Worm (Caenorhabditis elegans): ENCODE results near the gene sod-5.

sod-5 gene

DNA sequence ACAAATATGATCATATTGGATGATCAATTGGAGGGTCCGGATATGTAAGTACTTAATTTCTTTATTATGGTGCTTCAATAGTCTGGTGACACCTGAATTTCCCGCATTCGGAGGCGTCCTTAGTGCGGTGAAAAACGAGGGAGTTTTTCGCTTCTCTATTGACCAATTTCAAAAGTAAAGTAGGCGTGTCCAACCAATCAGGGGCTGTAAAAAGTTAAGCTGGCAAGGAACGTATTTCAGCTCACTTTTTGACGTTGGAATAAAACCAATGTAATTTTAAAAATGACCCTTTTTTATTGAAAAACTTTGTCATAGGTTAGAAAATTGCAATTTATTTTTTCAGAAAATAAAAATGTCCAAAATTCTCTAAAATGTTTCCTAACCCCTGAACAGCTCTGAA lies 7.8 kb upstream of the sod-5 start:
- TF ChIP-seq W03F9.2 (tag; optimal IDR thresholded peaks at IDR 0.05) (no peak), him-1 (tag; optimal IDR thresholded peaks at IDR 0.05) (no peak), dao-5 (tag; optimal IDR thresholded peaks at IDR 0.05) (no peak)

DNA sequence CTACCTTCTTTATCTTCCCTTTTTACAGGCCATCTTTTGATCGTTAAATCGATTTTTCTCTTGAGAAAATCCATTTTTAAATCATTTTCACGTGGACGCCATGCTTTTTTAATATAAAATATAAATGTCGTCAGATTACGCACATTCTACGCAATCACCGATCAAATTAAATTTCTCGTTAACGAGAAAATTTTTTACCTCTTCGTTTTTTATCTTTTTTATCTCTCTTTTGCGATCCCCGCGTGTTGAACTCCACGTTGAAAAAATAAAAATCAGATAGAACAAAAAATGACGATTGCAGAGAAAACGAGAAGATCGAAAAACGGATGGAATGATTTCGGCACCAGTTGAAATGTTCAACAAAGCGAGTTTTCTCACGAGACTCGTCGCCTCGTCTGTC lies 2.5 kb downstream of the sod-5 start, which contains the start of gene bpnt-1:
Gene bpnt-1 (plus strand): TSS at position 301 of the 400 bp plus-strand sequence.
- TF ChIP-seq him-1 (tag; optimal IDR thresholded peaks at IDR 0.05) (no peak), W03F9.2 (tag; optimal IDR thresholded peaks at IDR 0.05) (no peak), dao-5 (tag; optimal IDR thresholded peaks at IDR 0.05) (no peak)

DNA sequence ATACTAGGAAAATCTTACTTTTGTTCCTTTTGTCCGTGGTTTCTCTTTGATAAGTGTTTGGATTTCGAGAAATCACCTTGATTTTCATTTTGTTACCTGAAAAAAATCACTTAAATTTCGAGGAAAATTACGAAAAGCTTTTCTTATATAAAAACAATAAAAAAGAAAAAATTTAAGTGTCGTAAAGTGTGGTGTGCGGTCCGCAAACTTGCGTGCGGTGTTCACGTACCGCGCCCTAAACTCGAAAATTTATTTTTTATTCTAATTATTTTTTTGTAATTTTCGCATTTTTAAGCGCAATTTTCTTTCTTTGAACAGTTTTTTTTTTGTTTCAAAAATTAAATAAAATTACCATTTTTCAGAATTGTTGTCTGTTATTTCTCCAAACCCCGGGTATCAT lies 7.4 kb downstream of the sod-5 start, which contains the start of the genes dcaf-13 and toe-1:
Gene dcaf-13 (minus strand): TSS at position 96 of the 400 bp plus-strand sequence.
Gene toe-1 (plus strand): TSS at position 361 of the 400 bp plus-strand sequence.
- TF ChIP-seq dao-5 (tag; optimal IDR thresholded peaks at IDR 0.05) (no peak), him-1 (tag; optimal IDR thresholded peaks at IDR 0.05) (no peak), W03F9.2 (tag; optimal IDR thresholded peaks at IDR 0.05) (peak; percentile 30)

DNA sequence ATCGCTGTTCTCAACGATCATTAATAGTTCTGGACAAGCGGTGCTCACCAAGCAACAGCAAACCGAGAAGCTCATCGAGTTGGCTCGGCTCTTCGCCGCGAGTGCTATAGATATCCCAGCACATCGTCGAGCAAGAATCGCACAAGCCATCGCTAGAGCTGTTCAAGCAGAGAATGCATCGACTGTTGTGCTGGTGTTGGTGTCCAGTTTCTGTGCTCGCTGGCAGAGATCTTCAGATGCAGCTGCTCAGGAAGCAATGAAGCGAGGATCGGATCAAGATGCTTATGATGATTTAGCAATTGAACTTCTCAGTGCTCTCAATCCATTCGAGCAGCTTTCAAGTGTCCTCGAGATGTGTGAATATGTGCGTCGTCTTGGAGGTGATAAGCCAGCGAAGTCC lies 10.7 kb downstream of the sod-5 start:
- TF ChIP-seq him-1 (tag; optimal IDR thresholded peaks at IDR 0.05) (no peak), dao-5 (tag; optimal IDR thresholded peaks at IDR 0.05) (no peak), W03F9.2 (tag; optimal IDR thresholded peaks at IDR 0.05) (no peak)

DNA sequence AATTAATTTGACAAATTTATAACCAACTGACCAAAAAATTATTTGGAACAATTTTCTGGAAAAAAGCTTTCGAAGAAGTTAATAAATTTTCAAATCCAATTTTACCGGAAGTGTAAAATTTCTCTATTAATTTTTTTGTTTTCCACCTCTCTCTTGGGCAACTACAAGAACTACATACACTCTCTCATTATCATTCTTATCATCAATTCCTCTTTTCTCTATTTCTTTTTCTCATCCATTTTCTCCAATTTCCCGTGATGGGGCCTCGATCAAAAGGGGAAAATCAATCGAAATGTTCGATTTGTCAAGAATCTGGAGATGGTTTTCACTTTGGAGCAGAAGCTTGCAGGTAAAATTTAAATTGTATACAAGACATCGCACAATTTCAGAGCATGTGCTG lies 15.7 kb downstream of the sod-5 start, which contains the start of gene nhr-109:
Gene nhr-109 (plus strand): TSS at position 222 of the 400 bp plus-strand sequence.
- TF ChIP-seq him-1 (tag; optimal IDR thresholded peaks at IDR 0.05) (no peak), dao-5 (tag; optimal IDR thresholded peaks at IDR 0.05) (no peak), W03F9.2 (tag; optimal IDR thresholded peaks at IDR 0.05) (no peak)

DNA sequence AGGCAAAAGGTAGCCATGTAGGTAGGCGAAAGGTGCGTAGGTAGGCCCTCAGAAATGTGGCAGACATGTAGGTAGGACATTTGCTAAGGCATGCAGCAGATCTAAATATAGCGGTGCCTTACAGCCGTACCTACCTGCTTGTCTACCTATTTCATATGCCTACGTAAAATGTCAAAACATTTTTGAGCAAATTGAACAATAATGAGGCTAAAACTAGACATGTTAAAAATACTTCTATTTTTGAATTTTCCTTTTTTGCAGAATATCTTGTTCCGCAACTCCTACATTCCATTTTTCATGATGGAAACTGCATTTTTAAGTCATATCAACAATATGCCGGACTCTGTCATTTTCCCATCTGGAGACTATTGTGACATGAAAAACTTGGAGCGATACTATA lies 16.8 kb downstream of the sod-5 start:
- TF ChIP-seq W03F9.2 (tag; optimal IDR thresholded peaks at IDR 0.05) (no peak), dao-5 (tag; optimal IDR thresholded peaks at IDR 0.05) (no peak), him-1 (tag; optimal IDR thresholded peaks at IDR 0.05) (no peak)

DNA sequence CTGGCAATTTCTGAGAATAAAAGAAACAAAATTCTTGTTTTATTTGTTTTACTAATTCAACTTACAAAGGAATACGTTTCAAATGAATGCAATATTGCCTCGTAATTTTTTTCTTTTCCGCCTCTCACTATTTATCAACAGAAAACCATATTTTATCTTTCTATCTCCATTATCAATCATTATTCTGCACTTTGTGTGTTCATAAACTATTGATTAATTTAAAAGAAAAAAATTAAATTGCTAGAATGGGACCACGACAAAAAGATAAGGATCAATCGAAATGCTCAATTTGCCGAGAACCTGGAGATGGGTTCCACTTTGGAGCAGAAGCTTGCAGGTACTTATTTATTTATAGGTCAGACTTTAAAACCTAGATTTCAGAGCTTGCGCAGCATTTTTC lies 17.7 kb downstream of the sod-5 start, which contains the start of gene nhr-273:
Gene nhr-273 (plus strand): TSS at position 167 of the 400 bp plus-strand sequence.
- TF ChIP-seq him-1 (tag; optimal IDR thresholded peaks at IDR 0.05) = no peak
- no peak for TF ChIP-seq dao-5 (tag; optimal IDR thresholded peaks at IDR 0.05)
- no peak for TF ChIP-seq W03F9.2 (tag; optimal IDR thresholded peaks at IDR 0.05)

DNA sequence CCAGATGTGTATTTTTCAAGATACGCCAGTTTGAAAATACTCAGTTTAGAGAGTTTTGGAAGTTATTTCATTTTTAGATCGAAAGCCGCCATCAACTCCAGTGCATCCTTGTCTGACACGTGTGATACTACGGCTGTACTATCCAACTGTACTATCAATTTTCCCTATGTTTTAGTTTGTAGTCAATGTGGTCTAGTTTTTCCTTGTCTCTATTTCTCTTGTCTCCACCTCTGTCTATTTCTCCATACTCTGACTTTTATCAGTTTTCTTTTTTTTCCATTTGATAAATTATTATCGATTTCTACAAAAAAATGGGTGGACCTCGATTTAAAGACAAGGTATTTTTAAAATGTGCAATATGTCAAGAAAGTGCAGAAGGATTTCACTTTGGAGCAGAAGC lies 21.2 kb downstream of the sod-5 start, which contains the start of gene nhr-16:
Gene nhr-16 (plus strand): TSS at position 205 of the 400 bp plus-strand sequence.
- TF ChIP-seq dao-5 (tag; optimal IDR thresholded peaks at IDR 0.05) (no peak), him-1 (tag; optimal IDR thresholded peaks at IDR 0.05) (no peak), W03F9.2 (tag; optimal IDR thresholded peaks at IDR 0.05) (no peak)

DNA sequence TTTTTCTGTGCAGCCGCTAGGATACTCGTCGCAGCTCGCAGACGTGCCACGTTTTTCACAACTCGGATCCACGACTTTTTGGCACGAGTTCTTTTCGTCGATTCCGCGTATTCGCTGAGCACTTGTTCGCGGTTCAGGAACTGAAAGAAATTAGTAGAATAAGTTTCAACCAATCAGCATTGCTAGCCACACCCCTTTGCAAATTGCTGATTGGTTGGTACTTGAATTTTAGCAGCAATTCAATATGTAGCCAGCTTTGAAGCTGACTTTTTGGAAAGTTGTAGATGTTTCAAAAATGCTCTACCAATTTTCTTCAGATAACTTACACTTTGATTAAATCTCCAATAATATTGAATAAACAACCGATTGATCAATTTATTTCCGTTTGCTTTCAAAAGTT lies 23.8 kb downstream of the sod-5 start:
- TF ChIP-seq him-1 (tag; optimal IDR thresholded peaks at IDR 0.05) = no peak
- no peak for TF ChIP-seq dao-5 (tag; optimal IDR thresholded peaks at IDR 0.05)
- TF ChIP-seq W03F9.2 (tag; optimal IDR thresholded peaks at IDR 0.05) = no peak

DNA sequence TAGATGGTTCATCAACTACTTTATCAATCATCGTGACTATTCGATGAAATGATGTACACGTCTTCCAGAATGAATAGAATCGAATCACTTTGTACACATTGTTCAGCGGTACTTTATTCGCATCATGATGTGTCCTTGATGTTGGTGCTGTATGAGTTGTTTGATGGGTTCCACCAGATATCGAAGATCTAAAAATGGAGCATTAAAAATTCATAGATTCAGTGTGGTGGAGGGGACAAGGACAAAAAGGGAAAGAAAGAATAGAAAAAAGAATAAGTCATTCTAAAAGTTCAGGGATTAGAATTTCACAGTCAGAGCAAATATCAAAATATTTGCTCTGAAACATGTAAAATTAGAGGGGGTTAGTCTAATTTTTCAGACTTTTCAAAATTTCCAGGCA lies 27.4 kb downstream of the sod-5 start:
- no peak for TF ChIP-seq dao-5 (tag; optimal IDR thresholded peaks at IDR 0.05)
- no peak for TF ChIP-seq W03F9.2 (tag; optimal IDR thresholded peaks at IDR 0.05)
- no peak for TF ChIP-seq him-1 (tag; optimal IDR thresholded peaks at IDR 0.05)

DNA sequence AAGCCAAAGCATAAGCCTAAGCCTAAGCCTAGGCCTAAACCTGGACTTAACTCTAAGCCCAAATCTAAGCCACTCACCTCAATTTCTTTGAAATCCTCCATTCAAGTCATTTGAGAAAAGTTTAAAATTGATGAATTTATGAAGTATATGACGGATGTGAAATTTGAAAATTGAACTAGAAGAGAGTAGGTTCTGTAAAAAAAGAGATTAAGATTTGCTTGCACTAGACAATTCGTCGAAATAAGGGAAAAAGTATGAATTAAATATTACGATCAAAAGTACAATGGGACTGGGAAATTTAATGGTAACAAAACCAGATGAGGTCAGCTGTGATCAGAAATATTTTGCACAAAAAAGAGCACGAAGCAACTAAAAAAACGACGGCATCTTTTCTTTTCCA lies 35.6 kb downstream of the sod-5 start, which contains the start of gene twk-2:
Gene twk-2 (minus strand): TSS at position 101 of the 400 bp plus-strand sequence.
- TF ChIP-seq him-1 (tag; optimal IDR thresholded peaks at IDR 0.05) (no peak), dao-5 (tag; optimal IDR thresholded peaks at IDR 0.05) (no peak), W03F9.2 (tag; optimal IDR thresholded peaks at IDR 0.05) (no peak)

DNA sequence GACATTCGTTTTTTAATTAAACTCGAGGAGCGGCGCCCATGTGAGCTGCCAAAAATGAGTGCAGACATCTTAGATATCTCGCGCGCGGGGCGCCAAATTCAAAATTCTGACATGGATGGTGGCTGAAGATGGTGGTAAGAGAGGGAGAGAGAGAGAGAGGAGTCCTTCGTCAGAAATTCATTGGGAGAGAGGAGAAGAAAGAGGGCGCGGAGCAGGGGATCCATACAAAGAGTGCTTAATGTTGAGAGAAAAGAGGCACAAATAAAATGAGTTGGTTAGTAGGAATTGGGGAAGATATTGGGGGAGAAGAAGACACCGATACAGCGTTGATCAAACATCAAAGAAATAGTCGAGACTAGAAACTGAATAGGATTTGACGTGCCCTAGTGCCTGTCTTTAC lies 36.0 kb downstream of the sod-5 start:
- no peak for TF ChIP-seq W03F9.2 (tag; optimal IDR thresholded peaks at IDR 0.05)
- TF ChIP-seq him-1 (tag; optimal IDR thresholded peaks at IDR 0.05) = no peak
- no peak for TF ChIP-seq dao-5 (tag; optimal IDR thresholded peaks at IDR 0.05)

DNA sequence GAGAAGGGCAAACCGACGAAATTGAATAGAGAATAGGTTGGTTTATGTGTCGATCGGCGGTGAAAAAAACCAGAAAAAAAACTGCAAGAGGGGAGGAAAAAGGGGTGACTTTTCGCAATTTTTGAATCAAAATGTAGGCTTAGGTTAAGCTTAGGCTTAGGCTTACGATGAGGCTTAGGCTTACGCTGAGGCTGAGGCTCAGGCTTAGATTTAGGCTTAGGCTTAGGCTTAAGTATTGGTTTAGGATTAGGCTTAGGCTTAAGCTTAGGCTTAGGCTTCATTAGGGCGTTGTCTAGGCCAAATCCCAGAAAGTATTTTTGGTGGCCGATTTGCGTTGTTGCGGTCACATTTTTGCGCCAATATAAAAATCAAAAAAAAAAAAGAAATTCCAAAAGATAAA lies 37.4 kb downstream of the sod-5 start:
- no peak for TF ChIP-seq W03F9.2 (tag; optimal IDR thresholded peaks at IDR 0.05)
- TF ChIP-seq him-1 (tag; optimal IDR thresholded peaks at IDR 0.05) = no peak
- TF ChIP-seq dao-5 (tag; optimal IDR thresholded peaks at IDR 0.05) = no peak

DNA sequence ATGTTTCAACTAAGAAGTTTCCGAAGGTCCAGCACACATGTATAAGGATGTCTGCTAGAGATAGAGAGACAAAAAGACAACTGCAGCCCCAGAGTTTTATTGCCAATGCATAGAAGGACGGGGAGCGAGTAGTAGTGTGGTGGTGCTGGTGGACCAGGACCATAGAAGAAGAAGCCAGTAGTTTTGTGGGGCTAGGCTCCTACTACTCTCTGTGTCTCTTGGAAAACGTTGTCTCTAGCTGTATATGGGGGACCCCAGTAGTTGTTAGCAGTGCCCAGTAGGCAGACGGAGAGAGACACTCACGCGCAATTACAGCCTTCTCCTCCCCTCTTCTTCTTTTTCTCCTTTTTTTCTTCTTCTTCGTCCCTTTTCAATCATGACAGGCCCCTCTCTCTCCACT lies 38.6 kb downstream of the sod-5 start:
- TF ChIP-seq W03F9.2 (tag; optimal IDR thresholded peaks at IDR 0.05) (no peak), him-1 (tag; optimal IDR thresholded peaks at IDR 0.05) (peak; percentile 80), dao-5 (tag; optimal IDR thresholded peaks at IDR 0.05) (no peak)

DNA sequence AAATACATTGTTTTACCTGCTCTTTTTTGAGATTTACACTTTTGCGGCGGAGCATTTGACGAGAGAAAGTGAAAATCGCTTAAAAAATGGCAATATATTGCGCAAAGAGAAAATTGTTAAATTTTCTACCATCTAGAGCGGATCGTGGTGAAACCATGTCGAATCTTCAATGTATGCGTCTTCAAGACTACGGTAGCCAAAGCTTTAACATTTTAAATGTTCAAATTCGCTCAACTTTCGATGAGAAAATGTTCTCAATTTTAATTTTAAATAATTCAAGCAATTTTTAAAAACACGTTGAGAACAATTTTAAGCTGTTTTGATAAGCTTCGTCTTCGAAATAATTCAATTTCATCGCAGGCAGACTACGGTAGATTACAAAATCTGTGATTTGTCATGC lies 42.9 kb downstream of the sod-5 start:
- no peak for TF ChIP-seq him-1 (tag; optimal IDR thresholded peaks at IDR 0.05)
- no peak for TF ChIP-seq W03F9.2 (tag; optimal IDR thresholded peaks at IDR 0.05)
- TF ChIP-seq dao-5 (tag; optimal IDR thresholded peaks at IDR 0.05) = no peak

All from whole organism, L4/young adult.